Fruit fly (Drosophila melanogaster): ENCODE results near the gene CG42680.

Gene CG42680

DNA sequence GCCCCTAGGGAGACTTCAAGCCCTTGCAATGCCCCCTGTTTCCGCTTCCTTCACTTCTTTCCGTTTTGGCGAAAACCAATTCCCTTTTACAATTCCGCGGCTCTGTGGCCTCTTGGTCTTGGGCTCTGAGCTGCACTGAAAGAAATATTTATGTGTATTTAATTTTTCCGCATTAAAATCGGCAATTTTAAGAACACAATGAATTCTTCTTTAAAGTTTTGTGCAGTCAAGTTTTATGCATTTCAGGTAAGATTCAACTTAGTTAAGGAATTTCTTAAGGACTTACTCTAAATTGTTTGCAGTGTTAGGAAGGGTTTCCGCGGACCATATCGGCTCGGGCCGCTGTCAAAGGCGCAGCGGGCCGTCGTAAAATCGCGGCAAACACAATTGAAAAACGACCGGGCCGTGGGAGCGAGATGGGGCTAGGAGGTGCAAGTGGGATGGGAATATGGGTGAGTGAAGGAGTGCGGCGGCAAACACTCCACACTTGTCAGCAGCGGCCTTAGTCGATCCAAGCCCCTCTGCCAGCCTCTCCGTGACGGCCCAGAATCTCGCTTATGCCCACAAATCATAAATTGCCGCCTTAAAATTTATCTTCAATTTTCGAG is 35.8 kb downstream of the CG42680 start (continued):
- TF ChIP-seq Fer1 (GFP tag; optimal IDR thresholded peaks at IDR 0.05) (peak; percentile 66), CG5953 (GFP tag; IDR thresholded peaks at IDR 0.05) (peak; percentile 50; the same call in 1 of the 2 replicates), en (GFP tag; optimal IDR thresholded peaks at IDR 0.05) (peak; percentile 57), CG7745 (tag; optimal IDR thresholded peaks at IDR 0.05) (no peak), CG6254 (GFP tag; optimal IDR thresholded peaks at IDR 0.05) (peak; percentile 75), sens-2 (GFP tag; IDR thresholded peaks at IDR 0.05) (0 out of 2 replicates have a peak, but pooled peaks have one; percentile 18), GATAe (GFP tag; conservative IDR thresholded peaks at IDR 0.05) (no peak), pros (GFP tag; optimal IDR thresholded peaks at IDR 0.05) (no peak), ERR (GFP tag; optimal IDR thresholded peaks at IDR 0.05) (peak; percentile 44), CG4404 (GFP tag; IDR thresholded peaks at IDR 0.05) (peak; percentile 56), CG10543 (GFP tag; optimal IDR thresholded peaks at IDR 0.05) (no peak), CG1832 (GFP tag; optimal IDR thresholded peaks at IDR 0.05) (peak; percentile 50), NFAT (GFP tag; IDR thresholded peaks at IDR 0.05) (no peak), CG6813 (GFP tag; optimal IDR thresholded peaks at IDR 0.05) (peak; percentile 62), pfk (GFP tag; optimal IDR thresholded peaks at IDR 0.05) (no peak), CG12236 (GFP tag; optimal IDR thresholded peaks at IDR 0.05) (peak; percentile 66), Oaz (GFP tag; IDR thresholded peaks at IDR 0.05) (no peak), Asciz (GFP tag; optimal IDR thresholded peaks at IDR 0.05) (peak; percentile 22), CG10267 (tag; optimal IDR thresholded peaks at IDR 0.05) (peak; percentile 61), CG10654 (GFP tag; optimal IDR thresholded peaks at IDR 0.05) (peak; percentile 45), CG10321 (GFP tag; IDR thresholded peaks at IDR 0.05) (no peak), pita (GFP tag; optimal IDR thresholded peaks at IDR 0.05) (no peak), corto (GFP tag; optimal IDR thresholded peaks at IDR 0.05) (peak; percentile 93), tio (GFP tag; optimal IDR thresholded peaks at IDR 0.05) (peak; percentile 58), tap (tag; optimal IDR thresholded peaks at IDR 0.05) (peak; percentile 35), CG17568 (GFP tag; optimal IDR thresholded peaks at IDR 0.05) (peak; percentile 42), B-H2 (GFP tag; optimal IDR thresholded peaks at IDR 0.05) (no peak), Ptx1 (GFP tag; IDR thresholded peaks at IDR 0.05) (peak; percentile 63), Taf1 (GFP tag; IDR thresholded peaks at IDR 0.05) (no peak), NK7.1 (GFP tag; optimal IDR thresholded peaks at IDR 0.05) (peak; percentile 45), CG12391 (tag; optimal IDR thresholded peaks at IDR 0.05) (peak; percentile 75), pho (GFP tag; optimal IDR thresholded peaks at IDR 0.05) (no peak), Dip3 (GFP tag; optimal IDR thresholded peaks at IDR 0.05) (peak; percentile 25), CG42726 (GFP tag; IDR thresholded peaks at IDR 0.05; ENCODE audit: partially characterized antibody) (no peak), insv (GFP tag; optimal IDR thresholded peaks at IDR 0.05) (no peak), CG12104 (GFP tag; optimal IDR thresholded peaks at IDR 0.05) (no peak), CG30020 (tag; optimal IDR thresholded peaks at IDR 0.05) (no peak), lmd (GFP tag; IDR thresholded peaks at IDR 0.05) (peak; percentile 30; the same call in 1 of the 2 replicates), nerfin-2 (GFP tag; IDR thresholded peaks at IDR 0.05; ENCODE audit: partially characterized antibody) (no peak), fd64A (GFP tag; optimal IDR thresholded peaks at IDR 0.05) (peak; percentile 12), btn (GFP tag; optimal IDR thresholded peaks at IDR 0.05) (peak; percentile 50), Dbx (GFP tag; IDR thresholded peaks at IDR 0.05) (no peak), CG7372 (GFP tag; IDR thresholded peaks at IDR 0.05) (no peak), CG8924 (tag; optimal IDR thresholded peaks at IDR 0.05) (peak; percentile 62), CG3838 (GFP tag; optimal IDR thresholded peaks at IDR 0.05) (peak; percentile 33), odd (GFP tag; optimal IDR thresholded peaks at IDR 0.05) (peak; percentile 5), p53 (GFP tag; optimal IDR thresholded peaks at IDR 0.05) (no peak), disco-r (GFP tag; optimal IDR thresholded peaks at IDR 0.05) (no peak), zen2 (GFP tag; IDR thresholded peaks at IDR 0.05; ENCODE audit: partially characterized antibody) (no peak), yki (optimal IDR thresholded peaks at IDR 0.05) (no peak)
